Worm (Caenorhabditis elegans): ENCODE results near the gene str-114.

Gene str-114

DNA sequence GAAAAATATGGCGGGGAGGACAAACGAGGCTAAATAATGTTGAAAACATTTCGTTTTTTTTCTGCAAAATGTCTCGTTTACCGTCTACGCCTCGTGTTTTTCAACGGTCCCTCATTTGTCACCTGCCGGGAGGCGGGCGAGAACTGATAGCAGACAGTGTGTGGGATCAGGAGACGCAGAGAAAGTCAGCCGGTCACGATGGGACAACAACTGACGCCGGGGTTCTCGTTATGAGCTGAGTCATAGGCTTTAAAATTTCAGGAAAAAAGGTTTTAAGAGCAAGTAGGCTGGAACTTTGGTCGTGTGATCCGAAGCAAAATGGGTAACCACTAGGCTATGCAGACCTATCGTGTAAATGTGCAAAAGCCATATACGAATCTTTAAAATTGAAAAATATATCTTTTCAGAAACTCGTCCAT is 36.2 kb downstream of the str-114 start, which contains the start of gene W08A12.2 (continued):
- TF ChIP-seq unc-62 (GFP tag; optimal IDR thresholded peaks at IDR 0.05): no peak
- peak in 1 of 3 experiments; percentile 14 for TF ChIP-seq dpl-1 (GFP tag; optimal IDR thresholded peaks at IDR 0.05)
- TF ChIP-seq unc-86 (tag; optimal IDR thresholded peaks at IDR 0.05): no peak
- peak; percentile 81 for TF ChIP-seq nhr-19 (GFP tag; conservative IDR thresholded peaks at IDR 0.05)
- TF ChIP-seq nhr-90 (tag; optimal IDR thresholded peaks at IDR 0.05; ENCODE audit: poor library complexity): peak; percentile 39
- TF ChIP-seq ztf-4 (tag; optimal IDR thresholded peaks at IDR 0.05): peak; percentile 31
- TF ChIP-seq egl-27 (tag; optimal IDR thresholded peaks at IDR 0.05): no peak
- TF ChIP-seq nhr-11 (tag; optimal IDR thresholded peaks at IDR 0.05): no peak
- no peak for TF ChIP-seq lir-3 (tag; optimal IDR thresholded peaks at IDR 0.05; ENCODE audit: poor library complexity)
- TF ChIP-seq pax-3 (tag; optimal IDR thresholded peaks at IDR 0.05): no peak
- peak; percentile 40; the same call in 1 of the 2 replicates for TF ChIP-seq unc-98 (GFP tag; IDR thresholded peaks at IDR 0.05)
- no peak for TF ChIP-seq hlh-17 (GFP tag; optimal IDR thresholded peaks at IDR 0.05; ENCODE audit: borderline replicate concordance)

DNA sequence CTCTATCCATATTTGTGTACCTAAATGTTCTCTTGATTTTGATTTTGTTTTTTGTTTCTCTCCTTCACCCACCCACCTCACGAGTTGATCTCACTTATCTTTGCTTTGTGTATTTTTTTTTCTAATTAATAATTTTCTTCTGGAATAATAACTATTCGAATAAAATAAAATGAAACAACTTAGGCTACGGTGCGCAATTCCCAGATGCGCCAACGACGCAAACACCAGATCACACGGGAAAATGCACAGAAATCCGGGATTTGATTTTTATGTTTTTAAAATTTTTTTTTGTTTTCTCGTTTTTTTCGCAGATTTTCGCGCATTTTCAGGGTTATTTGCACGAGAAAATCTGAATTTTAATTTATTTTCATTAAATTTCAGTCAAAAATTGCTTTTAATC is 36.7 kb downstream of the str-114 start:
- TF ChIP-seq pag-3 (tag; optimal IDR thresholded peaks at IDR 0.05; ENCODE audit: borderline replicate concordance, insufficient read depth) (no peak), lsy-2 (tag; optimal IDR thresholded peaks at IDR 0.05) (peak in 1 of 2 experiments; percentile 59), hlh-4 (tag; optimal IDR thresholded peaks at IDR 0.05) (no peak), ceh-63 (GFP tag; optimal IDR thresholded peaks at IDR 0.05) (no peak), nhr-84 (tag; optimal IDR thresholded peaks at IDR 0.05) (no peak), tbx-2 (tag; optimal IDR thresholded peaks at IDR 0.05) (no peak), efl-1 (optimal IDR thresholded peaks at IDR 0.05) (no peak), efl-1 (GFP tag; optimal IDR thresholded peaks at IDR 0.05 in 1 of 2) (no peak)

DNA sequence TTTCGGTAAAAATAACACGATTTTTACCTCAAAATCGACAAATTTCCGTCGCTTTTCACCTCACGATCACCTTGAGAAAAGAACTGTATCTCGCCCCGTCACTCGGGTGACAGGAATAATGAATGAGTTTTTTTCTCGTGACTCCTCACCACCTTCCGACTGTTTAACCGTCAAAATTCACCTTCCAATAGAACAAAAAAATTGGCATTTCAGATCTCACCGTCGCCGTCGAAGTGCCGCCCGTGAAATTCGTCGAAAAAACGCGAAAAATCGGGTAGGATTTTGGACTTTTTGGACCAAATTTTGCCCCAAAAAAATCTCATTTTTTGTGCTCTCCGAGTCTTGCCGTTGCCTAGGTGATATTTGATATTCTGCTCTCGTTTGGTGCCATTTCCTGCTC is 37.3 kb downstream of the str-114 start, which contains the start of gene unc-132:
TSS of gene unc-132 (plus strand) at position 208 of the 400 bp plus-strand sequence.
- TF ChIP-seq ztf-11 (tag; optimal IDR thresholded peaks at IDR 0.05) (no peak), nhr-85 (tag) (peak; percentile 69)

DNA sequence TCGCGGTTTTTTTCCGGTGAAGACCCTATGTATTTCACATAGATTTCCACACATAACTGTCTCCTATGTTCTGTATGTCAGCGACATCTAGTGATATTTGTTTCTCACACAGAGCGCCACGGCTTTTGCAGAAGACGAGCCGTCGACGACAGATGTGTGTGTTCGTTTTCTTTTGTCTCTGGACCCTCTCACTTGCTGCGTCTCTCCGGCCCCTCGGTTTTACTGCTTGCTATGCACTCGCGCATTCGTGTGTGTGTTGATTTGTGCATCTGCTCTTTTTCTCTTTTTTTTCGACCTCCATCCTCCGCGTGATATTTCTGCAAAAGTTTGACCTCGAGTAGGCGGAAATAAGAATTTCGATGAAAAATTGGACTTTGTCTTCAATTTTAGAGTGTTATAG is 39.2 kb downstream of the str-114 start:
- TF ChIP-seq lin-15B (tag; optimal IDR thresholded peaks at IDR 0.05) (no peak), rnt-1 (tag; optimal IDR thresholded peaks at IDR 0.05) (peak; percentile 24), lin-14 (GFP tag; optimal IDR thresholded peaks at IDR 0.05) (peak; percentile 87), sup-37 (GFP tag; optimal IDR thresholded peaks at IDR 0.05) (no peak), C34B4.2 (tag; optimal IDR thresholded peaks at IDR 0.05) (no peak), nhr-47 (tag; optimal IDR thresholded peaks at IDR 0.05) (peak; percentile 30), Y116A8C.19 (tag; optimal IDR thresholded peaks at IDR 0.05; ENCODE audit: borderline replicate concordance) (no peak), egl-27 (tag; optimal IDR thresholded peaks at IDR 0.05) (no peak), mep-1 (tag; optimal IDR thresholded peaks at IDR 0.05) (peak; percentile 48), irx-1 (tag; optimal IDR thresholded peaks at IDR 0.05) (peak; percentile 18), hpl-2 (GFP tag; optimal IDR thresholded peaks at IDR 0.05) (no peak), efl-3 (GFP tag; optimal IDR thresholded peaks at IDR 0.05) (no peak), nhr-28 (tag; optimal IDR thresholded peaks at IDR 0.05) (no peak), lsy-2 (tag; optimal IDR thresholded peaks at IDR 0.05) (peak; percentile 10 to 37), zag-1 (tag; optimal IDR thresholded peaks at IDR 0.05) (no peak), fkh-8 (tag; optimal IDR thresholded peaks at IDR 0.05) (peak; percentile 3), dpl-1 (GFP tag; optimal IDR thresholded peaks at IDR 0.05) (peak in 1 of 3 experiments; percentile 11), ceh-82 (tag; optimal IDR thresholded peaks at IDR 0.05) (peak in 2 of 3 experiments; percentile 4 to 19), hlh-17 (GFP tag; optimal IDR thresholded peaks at IDR 0.05; ENCODE audit: borderline replicate concordance) (no peak), mab-9 (GFP tag; IDR thresholded peaks at IDR 0.05) (no peak), fkh-10 (GFP tag; optimal IDR thresholded peaks at IDR 0.05) (peak; percentile 13), ceh-8 (GFP tag; optimal IDR thresholded peaks at IDR 0.05) (no peak), unc-130 (tag; optimal IDR thresholded peaks at IDR 0.05) (no peak), snpc-4 (tag; optimal IDR thresholded peaks at IDR 0.05) (no peak), aha-1 (tag; optimal IDR thresholded peaks at IDR 0.05) (no peak), pqm-1 (tag; optimal IDR thresholded peaks at IDR 0.05) (no peak), nhr-85 (tag) (no peak), zip-4 (GFP tag; optimal IDR thresholded peaks at IDR 0.05) (no peak), tbx-2 (tag; optimal IDR thresholded peaks at IDR 0.05) (no peak), lin-35 (GFP tag; optimal IDR thresholded peaks at IDR 0.05) (peak in 1 of 2 experiments; percentile 21), blmp-1 (tag; optimal IDR thresholded peaks at IDR 0.05) (no peak)
